Fruit fly (Drosophila melanogaster) whole organism, embryonic: ENCODE data around the gene CG7352.
A peak's percentile ranks its signal among the peaks of the same experiment; 100 is the strongest.

ENCODE experiments used
- Ada2b ChIP-seq: fragments of 200-800 bp; sonication (Bioruptor generic); IDR thresholded peaks from 2 replicates; pipeline ENCODE4 v1.3.6; 2022; ENCODE audit warnings: missing biosample characterization, missing genetic modification characterization
- Aef1 ChIP-seq: fragments of 200-800 bp; sonication (Bioruptor generic); IDR thresholded peaks from 3 replicates; pipeline ENCODE4 v1.3.6; 2022; ENCODE audit warnings: missing biosample characterization, missing genetic modification characterization
- CG10321 ChIP-seq: fragments of 200-800 bp; sonication (Bioruptor generic); IDR thresholded peaks from 2 replicates; pipeline ENCODE4 v1.3.6; 2022; ENCODE audit warnings: missing biosample characterization, missing genetic modification characterization
- CG10565 ChIP-seq: fragments of 200-800 bp; sonication (Bioruptor generic); optimal IDR thresholded peaks from 3 replicates; lab custom pipeline; 2016; ENCODE audit warnings: missing biosample characterization, mild to moderate bottlenecking, missing genetic modification characterization
- CG11085 ChIP-seq: fragments of 200-800 bp; sonication (Bioruptor generic); IDR thresholded peaks from 2 replicates; pipeline ENCODE4 v1.3.6; 2022; ENCODE audit warnings: missing biosample characterization, missing genetic modification characterization
- CG12659 ChIP-seq: fragments of 200-800 bp; sonication (Bioruptor generic); optimal IDR thresholded peaks from 3 replicates; lab custom pipeline; 2017; ENCODE audit warnings: mild to moderate bottlenecking, missing biosample characterization, missing genetic modification reagents, missing genetic modification characterization
- CG16779 ChIP-seq: fragments of 200-800 bp; sonication (Bioruptor generic); IDR thresholded peaks from 2 replicates; pipeline ENCODE4 v1.3.6; 2022; ENCODE audit warnings: missing biosample characterization, missing genetic modification characterization
- CG16813 ChIP-seq: fragments of 200-800 bp; sonication (Bioruptor generic); IDR thresholded peaks from 3 replicates; pipeline ENCODE4 v1.3.6; 2022; ENCODE audit warnings: missing biosample characterization, missing genetic modification characterization; ENCODE audit not compliant: partially characterized antibody
- CG18011 ChIP-seq: fragments of 200-800 bp; sonication (Bioruptor generic); optimal IDR thresholded peaks from 2 replicates; lab custom pipeline; 2017; ENCODE audit warnings: missing biosample characterization, missing genetic modification characterization, mild to moderate bottlenecking, moderate library complexity, missing genotype
- CG2199 ChIP-seq: fragments of 200-800 bp; sonication (Bioruptor generic); IDR thresholded peaks from 3 replicates; pipeline ENCODE4 v1.3.6; 2022; ENCODE audit warnings: missing biosample characterization, missing genetic modification characterization
- CG30403 ChIP-seq: fragments of 200-800 bp; sonication (Bioruptor generic); optimal IDR thresholded peaks from 3 replicates; lab custom pipeline; 2016; ENCODE audit warnings: missing biosample characterization, missing genetic modification characterization
- CG31388 ChIP-seq: fragments of 200-800 bp; sonication (Bioruptor generic); optimal IDR thresholded peaks from 2 replicates; lab custom pipeline; 2016; ENCODE audit warnings: missing biosample characterization, missing genetic modification characterization
- CG3995 ChIP-seq: fragments of 200-800 bp; sonication (Bioruptor generic); optimal IDR thresholded peaks from 3 replicates; lab custom pipeline; 2016; ENCODE audit warnings: missing biosample characterization, missing genetic modification characterization
- CG6683 ChIP-seq: fragments of 200-800 bp; sonication (Bioruptor generic); optimal IDR thresholded peaks from 2 replicates; lab custom pipeline; 2017; ENCODE audit warnings: missing biosample characterization, mild to moderate bottlenecking, missing genetic modification characterization, missing genetic modification reagents
- CG6791 ChIP-seq: fragments of 200-800 bp; sonication (Bioruptor generic); IDR thresholded peaks from 3 replicates; pipeline ENCODE4 v1.3.6; 2022; ENCODE audit warnings: missing biosample characterization, missing genetic modification characterization; ENCODE audit not compliant: partially characterized antibody
- CG7963 ChIP-seq: fragments of 200-800 bp; sonication (Bioruptor generic); IDR thresholded peaks from 3 replicates; pipeline ENCODE4 v1.3.6; 2022; ENCODE audit warnings: missing biosample characterization, missing genetic modification characterization; ENCODE audit not compliant: partially characterized antibody
- CG8281 ChIP-seq: fragments of 200-800 bp; sonication (Bioruptor generic); optimal IDR thresholded peaks from 2 replicates; lab custom pipeline; 2018; ENCODE audit warnings: missing biosample characterization, mild to moderate bottlenecking, missing genetic modification characterization, moderate library complexity
- CG8290 ChIP-seq, 3 experiments: fragments of 200-800 bp; sonication (Bioruptor generic); optimal IDR thresholded peaks; 2 replicates each; lab custom pipeline; 2016 to 2019; ENCODE audit warnings: missing biosample characterization in 3 of 3, missing genetic modification characterization in 3 of 3, mild to moderate bottlenecking in 2 of 3, moderate library complexity in 1 of 3
- Dbx ChIP-seq: fragments of 200-800 bp; sonication (Bioruptor generic); IDR thresholded peaks from 3 replicates; pipeline ENCODE4 v1.3.6; 2022; ENCODE audit warnings: missing biosample characterization, missing genetic modification characterization
- Deaf1 ChIP-seq: fragments of 200-800 bp; optimal IDR thresholded peaks from 3 replicates; lab custom pipeline; 2019; ENCODE audit warnings: missing biosample characterization, mild to moderate bottlenecking, missing genetic modification characterization, moderate library complexity
- E2f2 ChIP-seq: fragments of 200-800 bp; sonication (Bioruptor generic); IDR thresholded peaks from 2 replicates; pipeline ENCODE4 v1.3.6; 2022; ENCODE audit warnings: missing biosample characterization, missing genetic modification characterization
- Eip74EF ChIP-seq, 2 experiments: fragments of 200-800 bp in 1 of 2; fragments of >200 bp in 1 of 2; sonication (Bioruptor generic) in 1 of 2; optimal IDR thresholded peaks; 2 replicates each; lab custom pipeline; 2017 to 2019; ENCODE audit warnings: missing biosample characterization in 2 of 2, missing genetic modification characterization in 2 of 2, mild to moderate bottlenecking in 1 of 2, moderate library complexity in 1 of 2
- Elba2 ChIP-seq: fragments of 200-800 bp; sonication (Bioruptor generic); optimal IDR thresholded peaks from 3 replicates; lab custom pipeline; 2016; ENCODE audit warnings: missing biosample characterization, missing genetic modification characterization
- Ets97D ChIP-seq: fragments of 200-800 bp; sonication (Bioruptor generic); optimal IDR thresholded peaks from 3 replicates; lab custom pipeline; 2016; ENCODE audit warnings: missing biosample characterization, missing genetic modification characterization
- Kr ChIP-seq: fragments of 200-800 bp; sonication (Bioruptor generic); optimal IDR thresholded peaks from 2 replicates; lab custom pipeline; 2017; ENCODE audit warnings: missing biosample characterization, mild to moderate bottlenecking, missing genetic modification characterization
- Mes4 ChIP-seq: fragments of 200-800 bp; sonication (Bioruptor generic); optimal IDR thresholded peaks from 2 replicates; lab custom pipeline; 2016; ENCODE audit warnings: missing biosample characterization, missing genetic modification characterization
- Myb ChIP-seq: fragments of 200-800 bp; sonication (Bioruptor generic); optimal IDR thresholded peaks from 2 replicates; lab custom pipeline; 2016; ENCODE audit warnings: missing biosample characterization, missing genetic modification characterization
- NC2β ChIP-seq: fragments of 200-800 bp; sonication (Bioruptor generic); optimal IDR thresholded peaks from 2 replicates; lab custom pipeline; 2016; ENCODE audit warnings: missing biosample characterization, missing genetic modification characterization
- Scr ChIP-seq: fragments of 200-800 bp; sonication (Bioruptor generic); IDR thresholded peaks from 2 replicates; pipeline ENCODE4 v1.3.6; 2022; ENCODE audit warnings: missing biosample characterization, missing genetic modification characterization; ENCODE audit not compliant: partially characterized antibody
- Side ChIP-seq: fragments of 200-800 bp; sonication (Bioruptor generic); optimal IDR thresholded peaks from 2 replicates; lab custom pipeline; 2016; ENCODE audit warnings: missing biosample characterization, missing genetic modification characterization
- Sin3A ChIP-seq: fragments of >200 bp; optimal IDR thresholded peaks from 2 replicates; lab custom pipeline; 2018
- Ssrp ChIP-seq: fragments of 200-800 bp; sonication (Bioruptor generic); optimal IDR thresholded peaks from 2 replicates; lab custom pipeline; 2018; ENCODE audit warnings: missing biosample characterization, mild to moderate bottlenecking, missing genetic modification characterization, moderate library complexity
- Trl ChIP-seq, 3 experiments: fragments of >200 bp in 2 of 3; fragments of 200-800 bp in 1 of 3; sonication (Bioruptor generic) in 1 of 3; optimal IDR thresholded peaks; 2 replicates in 1 of 3; 3 replicates in 2 of 3; lab custom pipeline; 2016 to 2017; ENCODE audit warnings: missing biosample characterization in 1 of 3, missing genetic modification characterization in 1 of 3
- Vsx1 ChIP-seq: fragments of 200-800 bp; sonication (Bioruptor generic); optimal IDR thresholded peaks from 2 replicates; lab custom pipeline; 2017; ENCODE audit warnings: missing biosample characterization, mild to moderate bottlenecking, missing genetic modification characterization, missing genetic modification reagents
- ase ChIP-seq: fragments of 200-800 bp; sonication (Bioruptor generic); IDR thresholded peaks from 3 replicates; pipeline ENCODE4 v1.3.6; 2022; ENCODE audit warnings: missing biosample characterization, missing genetic modification characterization
- ash1 ChIP-seq: fragments of 200-800 bp; sonication (Bioruptor generic); optimal IDR thresholded peaks from 2 replicates; lab custom pipeline; 2018; ENCODE audit warnings: missing biosample characterization, mild to moderate bottlenecking, missing genetic modification characterization
- caup ChIP-seq: fragments of 200-800 bp; sonication (Bioruptor generic); optimal IDR thresholded peaks from 3 replicates; lab custom pipeline; 2017; ENCODE audit warnings: missing biosample characterization, mild to moderate bottlenecking, missing genetic modification characterization, moderate library complexity; ENCODE audit not compliant: severe bottlenecking
- croc ChIP-seq: fragments of 200-800 bp; sonication (Bioruptor generic); conservative IDR thresholded peaks from 3 replicates; pipeline ENCODE4 v1.3.6; 2022; ENCODE audit warnings: missing biosample characterization, missing genetic modification characterization
- fru ChIP-seq: fragments of >200 bp; optimal IDR thresholded peaks from 2 replicates; lab custom pipeline; 2017
- jumu ChIP-seq: fragments of 200-800 bp; sonication (Bioruptor generic); optimal IDR thresholded peaks from 3 replicates; lab custom pipeline; 2016; ENCODE audit warnings: missing biosample characterization, missing genetic modification characterization
- kay ChIP-seq: fragments of 200-800 bp; sonication (Bioruptor generic); optimal IDR thresholded peaks from 2 replicates; lab custom pipeline; 2016; ENCODE audit warnings: missing biosample characterization, missing genetic modification characterization
- ken ChIP-seq: fragments of 200-800 bp; sonication (Bioruptor generic); IDR thresholded peaks from 3 replicates; pipeline ENCODE4 v1.3.6; 2022; ENCODE audit warnings: missing biosample characterization, missing genetic modification characterization
- lov ChIP-seq, 2 experiments: fragments of 200-800 bp in 1 of 2; fragments of >200 bp in 1 of 2; sonication (Bioruptor generic) in 1 of 2; IDR thresholded peaks in 1 of 2; optimal IDR thresholded peaks in 1 of 2; 2 replicates in 1 of 2; 3 replicates in 1 of 2; pipeline versions ENCODE4 v1.3.6 to Lab custom; 2017 to 2022; ENCODE audit warnings: missing biosample characterization in 1 of 2, missing genetic modification characterization in 1 of 2
- mam ChIP-seq: fragments of 200-800 bp; sonication (Bioruptor generic); optimal IDR thresholded peaks from 3 replicates; lab custom pipeline; 2016; ENCODE audit warnings: missing biosample characterization, missing genetic modification characterization
- nerfin-2 ChIP-seq: fragments of 200-800 bp; sonication (Bioruptor generic); IDR thresholded peaks from 2 replicates; pipeline ENCODE4 v1.3.6; 2022; ENCODE audit warnings: missing biosample characterization, missing genetic modification characterization; ENCODE audit not compliant: partially characterized antibody
- p53 ChIP-seq: fragments of 200-800 bp; sonication (Bioruptor generic); optimal IDR thresholded peaks from 2 replicates; lab custom pipeline; 2016; ENCODE audit warnings: missing biosample characterization, missing genetic modification characterization
- pita ChIP-seq: fragments of 200-800 bp; sonication (Bioruptor generic); optimal IDR thresholded peaks from 2 replicates; lab custom pipeline; 2017; ENCODE audit warnings: missing biosample characterization, mild to moderate bottlenecking, missing genetic modification characterization
- rib ChIP-seq: fragments of 200-800 bp; sonication (Bioruptor generic); IDR thresholded peaks from 2 replicates; pipeline ENCODE4 v1.3.6; 2022; ENCODE audit warnings: missing biosample characterization, missing genetic modification characterization
- wek ChIP-seq: fragments of 200-800 bp; sonication (Bioruptor generic); optimal IDR thresholded peaks from 3 replicates; lab custom pipeline; 2018; ENCODE audit warnings: missing biosample characterization, mild to moderate bottlenecking, missing genetic modification characterization, moderate library complexity

Gene CG7352

dm6 chr3R:8356626-8357290 is 9.4 kb downstream of the CG7352 start, which contains the start of gene stck (continued):
- TF ChIP-seq CG11085 (GFP tag; lab: Robert Waterston, UW) (no peak), fru (lab: Kevin White, UChicago) (no peak), CG6791 (GFP tag; lab: Robert Waterston, UW) (peak; percentile 61; the same call in 2 of the 3 replicates), Aef1 (0 out of 3 replicates have a peak, but pooled peaks have one; percentile 30), Eip74EF (GFP tag; optimal IDR thresholded peaks at IDR 0.05; lab: Kevin White, UChicago) (no peak), NC2β (GFP tag; lab: Kevin White, UChicago) (no peak), CG2199 (GFP tag; lab: Robert Waterston, UW) (no peak), CG10321 (no peak), CG8290 (GFP tag; optimal IDR thresholded peaks at IDR 0.05; lab: Kevin White, UChicago) (no peak), CG8290 (tag; optimal IDR thresholded peaks at IDR 0.05; lab: Kevin White, UChicago) (peak in 1 of 2 experiments; percentile 27), wek (GFP tag; lab: Kevin White, UChicago) (peak; percentile 11), CG30403 (GFP tag; lab: Kevin White, UChicago) (no peak), Myb (GFP tag; lab: Kevin White, UChicago) (peak; percentile 25), Ssrp (no peak), CG16779 (GFP tag; lab: Robert Waterston, UW) (no peak), Mes4 (GFP tag; lab: Kevin White, UChicago) (no peak), caup (GFP tag; lab: Kevin White, UChicago) (peak; percentile 17), lov (optimal IDR thresholded peaks at IDR 0.05; lab: Kevin White, UChicago) (no peak), lov (GFP tag; IDR thresholded peaks at IDR 0.05; lab: Robert Waterston, UW) (no peak), Ada2b (GFP tag; lab: Robert Waterston, UW) (no peak), Side (GFP tag; lab: Kevin White, UChicago) (no peak), CG16813 (GFP tag; lab: Robert Waterston, UW) (peak; percentile 58), p53 (GFP tag; lab: Kevin White, UChicago) (no peak), ash1 (GFP tag; lab: Kevin White, UChicago) (no peak), nerfin-2 (GFP tag; lab: Robert Waterston, UW) (no peak), CG31388 (GFP tag; lab: Kevin White, UChicago) (no peak), Dbx (GFP tag; lab: Robert Waterston, UW) (no peak), croc (no peak), pita (no peak), CG3995 (GFP tag; lab: Kevin White, UChicago) (no peak), Ets97D (GFP tag; lab: Kevin White, UChicago) (peak; percentile 70), Vsx1 (GFP tag; lab: Kevin White, UChicago) (peak; percentile 8), Elba2 (GFP tag; lab: Kevin White, UChicago) (no peak), Sin3A (lab: Kevin White, UChicago) (peak; percentile 83), CG18011 (GFP tag; lab: Kevin White, UChicago) (no peak), CG7963 (peak; percentile 74; the same call in 2 of the 3 replicates), ase (GFP tag; lab: Robert Waterston, UW) (no peak), CG8281 (tag; lab: Kevin White, UChicago) (no peak), CG12659 (GFP tag; lab: Kevin White, UChicago) (peak; percentile 27), mam (GFP tag; lab: Kevin White, UChicago) (no peak), kay (GFP tag; lab: Kevin White, UChicago) (no peak), Scr (GFP tag; lab: Robert Waterston, UW) (peak; percentile 61), rib (no peak), CG10565 (GFP tag; lab: Kevin White, UChicago) (no peak), E2f2 (peak; percentile 95), jumu (no peak), ken (no peak), Deaf1 (tag; lab: Kevin White, UChicago) (no peak), Trl (optimal IDR thresholded peaks at IDR 0.05; lab: Kevin White, UChicago) (no peak), Trl (GFP tag; optimal IDR thresholded peaks at IDR 0.05; lab: Kevin White, UChicago) (no peak), Kr (GFP tag; lab: Kevin White, UChicago) (no peak), CG6683 (GFP tag; lab: Kevin White, UChicago) (no peak)
